Fruit fly (Drosophila melanogaster) whole organism, embryonic: ENCODE data around the gene Argk1.

Experiments used
- Abd-B ChIP-seq: fragments of 200-800 bp; sonication (Bioruptor generic); optimal IDR thresholded peaks from 2 replicates; lab custom pipeline; 2018; ENCODE audit warnings: missing biosample characterization, mild to moderate bottlenecking, missing genetic modification characterization, moderate library complexity
- Ada2b ChIP-seq: fragments of 200-800 bp; sonication (Bioruptor generic); IDR thresholded peaks from 2 replicates; pipeline ENCODE4 v1.3.6; 2022; ENCODE audit warnings: missing biosample characterization, missing genetic modification characterization
- CG1024 ChIP-seq: fragments of 200-800 bp; sonication (Bioruptor generic); IDR thresholded peaks from 2 replicates; pipeline ENCODE4 v1.3.6; 2022; ENCODE audit warnings: missing biosample characterization, missing genetic modification characterization
- CG10267 ChIP-seq: fragments of 200-800 bp; sonication (Bioruptor generic); optimal IDR thresholded peaks from 2 replicates; lab custom pipeline; 2018; ENCODE audit warnings: missing biosample characterization, mild to moderate bottlenecking, missing genetic modification characterization, moderate library complexity
- CG11504 ChIP-seq: fragments of 200-800 bp; sonication (Bioruptor generic); optimal IDR thresholded peaks from 3 replicates; lab custom pipeline; 2019; ENCODE audit warnings: missing biosample characterization, mild to moderate bottlenecking, missing genetic modification characterization, moderate library complexity
- CG12391 ChIP-seq: fragments of 200-800 bp; sonication (Bioruptor generic); optimal IDR thresholded peaks from 3 replicates; lab custom pipeline; 2018; ENCODE audit warnings: missing biosample characterization, mild to moderate bottlenecking, missing genetic modification characterization, moderate library complexity
- CG13775 ChIP-seq: fragments of 200-800 bp; sonication (Bioruptor generic); optimal IDR thresholded peaks from 3 replicates; lab custom pipeline; 2017; ENCODE audit warnings: missing biosample characterization, mild to moderate bottlenecking, missing genetic modification characterization
- CG13894 ChIP-seq: fragments of 200-800 bp; sonication (Bioruptor generic); optimal IDR thresholded peaks from 3 replicates; lab custom pipeline; 2018; ENCODE audit warnings: missing biosample characterization, mild to moderate bottlenecking, missing genetic modification characterization, moderate library complexity
- CG14050 ChIP-seq: fragments of 200-800 bp; sonication (Bioruptor generic); IDR thresholded peaks from 3 replicates; pipeline ENCODE4 v1.3.6; 2022; ENCODE audit warnings: missing biosample characterization, missing genetic modification characterization
- CG16815 ChIP-seq: fragments of 200-800 bp; sonication (Bioruptor generic); optimal IDR thresholded peaks from 3 replicates; lab custom pipeline; 2017; ENCODE audit warnings: missing biosample characterization, mild to moderate bottlenecking, missing genetic modification characterization
- CG17328 ChIP-seq: fragments of 200-800 bp; sonication (Bioruptor generic); IDR thresholded peaks from 2 replicates; pipeline ENCODE4 v1.3.6; 2022; ENCODE audit warnings: missing biosample characterization, missing genetic modification characterization
- CG18599 ChIP-seq: fragments of 200-800 bp; sonication (Bioruptor generic); optimal IDR thresholded peaks from 3 replicates; lab custom pipeline; 2017; ENCODE audit warnings: missing biosample characterization, missing genetic modification characterization, mild to moderate bottlenecking, moderate library complexity, missing genetic modification reagents
- CG2678 ChIP-seq: fragments of 200-800 bp; sonication (Bioruptor generic); optimal IDR thresholded peaks from 3 replicates; lab custom pipeline; 2019; ENCODE audit warnings: missing biosample characterization, mild to moderate bottlenecking, missing genetic modification characterization, moderate library complexity
- CG30020 ChIP-seq: fragments of 200-800 bp; optimal IDR thresholded peaks from 2 replicates; lab custom pipeline; 2019; ENCODE audit warnings: missing biosample characterization, mild to moderate bottlenecking, missing genetic modification characterization, moderate library complexity
- CG32767 ChIP-seq: fragments of 200-800 bp; sonication (Bioruptor generic); IDR thresholded peaks from 2 replicates; pipeline ENCODE4 v1.3.6; 2022; ENCODE audit warnings: missing biosample characterization, missing genetic modification characterization
- CG3847 ChIP-seq: fragments of 200-800 bp; sonication (Bioruptor generic); IDR thresholded peaks from 2 replicates; pipeline ENCODE4 v1.3.6; 2022; ENCODE audit warnings: missing biosample characterization, missing genetic modification characterization
- CG3995 ChIP-seq: fragments of 200-800 bp; sonication (Bioruptor generic); optimal IDR thresholded peaks from 3 replicates; lab custom pipeline; 2016; ENCODE audit warnings: missing biosample characterization, missing genetic modification characterization
- CG6813 ChIP-seq: fragments of 200-800 bp; sonication (Bioruptor generic); optimal IDR thresholded peaks from 2 replicates; lab custom pipeline; 2017; ENCODE audit warnings: missing biosample characterization, missing genetic modification characterization, mild to moderate bottlenecking, moderate library complexity, missing genetic modification reagents
- CG8290 ChIP-seq, 3 experiments: fragments of 200-800 bp; sonication (Bioruptor generic); optimal IDR thresholded peaks; 2 replicates each; lab custom pipeline; 2016 to 2019; ENCODE audit warnings: missing biosample characterization in 3 of 3, missing genetic modification characterization in 3 of 3, mild to moderate bottlenecking in 2 of 3, moderate library complexity in 1 of 3
- CG8359 ChIP-seq: fragments of 200-800 bp; sonication (Bioruptor generic); optimal IDR thresholded peaks from 2 replicates; lab custom pipeline; 2017; ENCODE audit warnings: missing biosample characterization, mild to moderate bottlenecking, missing genetic modification characterization, borderline replicate concordance
- CG8478 ChIP-seq: fragments of >200 bp; optimal IDR thresholded peaks from 2 replicates; lab custom pipeline; 2018
- CoRest ChIP-seq: fragments of 200-800 bp; sonication (Bioruptor generic); optimal IDR thresholded peaks from 3 replicates; lab custom pipeline; 2018; ENCODE audit warnings: missing biosample characterization, mild to moderate bottlenecking, missing genetic modification characterization, moderate library complexity
- Deaf1 ChIP-seq: fragments of 200-800 bp; optimal IDR thresholded peaks from 3 replicates; lab custom pipeline; 2019; ENCODE audit warnings: missing biosample characterization, mild to moderate bottlenecking, missing genetic modification characterization, moderate library complexity
- Fer1 ChIP-seq: fragments of 200-800 bp; sonication (Bioruptor generic); optimal IDR thresholded peaks from 2 replicates; lab custom pipeline; 2017; ENCODE audit warnings: missing biosample characterization, mild to moderate bottlenecking, missing genetic modification characterization
- Hmr ChIP-seq: fragments of 200-800 bp; sonication (Bioruptor generic); optimal IDR thresholded peaks from 3 replicates; lab custom pipeline; 2017; ENCODE audit warnings: mild to moderate bottlenecking, missing biosample characterization, missing genetic modification reagents, missing genetic modification characterization
- Max ChIP-seq: fragments of 200-800 bp; sonication (Bioruptor generic); optimal IDR thresholded peaks from 2 replicates; lab custom pipeline; 2016; ENCODE audit warnings: missing biosample characterization, mild to moderate bottlenecking, missing genetic modification characterization
- Nf-YA ChIP-seq: fragments of 200-800 bp; sonication (Bioruptor generic); IDR thresholded peaks from 2 replicates; pipeline ENCODE4 v1.3.6; 2022; ENCODE audit warnings: missing biosample characterization, missing genetic modification characterization
- Oli ChIP-seq: fragments of 200-800 bp; sonication (Bioruptor generic); optimal IDR thresholded peaks from 2 replicates; lab custom pipeline; 2018; ENCODE audit warnings: missing biosample characterization, mild to moderate bottlenecking, missing genetic modification characterization, moderate library complexity
- Sry-δ ChIP-seq: fragments of 200-800 bp; sonication (Bioruptor generic); optimal IDR thresholded peaks from 2 replicates; lab custom pipeline; 2016; ENCODE audit warnings: missing biosample characterization, missing genetic modification characterization
- amos ChIP-seq: fragments of 200-800 bp; sonication (Bioruptor generic); IDR thresholded peaks from 2 replicates; pipeline ENCODE4 v1.3.6; 2022; ENCODE audit warnings: missing biosample characterization, missing genetic modification characterization; ENCODE audit not compliant: partially characterized antibody
- croc ChIP-seq: fragments of 200-800 bp; sonication (Bioruptor generic); conservative IDR thresholded peaks from 3 replicates; pipeline ENCODE4 v1.3.6; 2022; ENCODE audit warnings: missing biosample characterization, missing genetic modification characterization
- cwo ChIP-seq: fragments of 200-800 bp; sonication (Bioruptor generic); optimal IDR thresholded peaks from 3 replicates; lab custom pipeline; 2017; ENCODE audit warnings: missing biosample characterization, missing genetic modification characterization, mild to moderate bottlenecking, moderate library complexity, missing genetic modification reagents
- dpn ChIP-seq, 2 experiments: fragments of 200-800 bp; sonication (Bioruptor generic); optimal IDR thresholded peaks; 3 replicates each; lab custom pipeline; 2016; ENCODE audit warnings: missing biosample characterization in 2 of 2, missing genetic modification characterization in 2 of 2
- ems ChIP-seq: fragments of 200-800 bp; sonication (Bioruptor generic); optimal IDR thresholded peaks from 3 replicates; lab custom pipeline; 2016; ENCODE audit warnings: missing biosample characterization, missing genetic modification characterization
- eyg ChIP-seq: fragments of 200-800 bp; sonication (Bioruptor generic); optimal IDR thresholded peaks from 3 replicates; lab custom pipeline; 2016; ENCODE audit warnings: missing biosample characterization, missing genetic modification characterization
- hb ChIP-seq: fragments of 200-800 bp; sonication (Bioruptor generic); IDR thresholded peaks from 3 replicates; pipeline ENCODE4 v1.3.6; 2022; ENCODE audit warnings: missing biosample characterization, missing genetic modification characterization; ENCODE audit not compliant: partially characterized antibody
- her ChIP-seq: fragments of 200-800 bp; sonication (Bioruptor generic); optimal IDR thresholded peaks from 2 replicates; lab custom pipeline; 2016; ENCODE audit warnings: missing biosample characterization, missing genetic modification characterization
- hkb ChIP-seq, 2 experiments: fragments of 200-800 bp in 1 of 2; fragments of >200 bp in 1 of 2; sonication (Bioruptor generic) in 1 of 2; IDR thresholded peaks in 1 of 2; optimal IDR thresholded peaks in 1 of 2; 2 replicates each; pipeline versions ENCODE4 v1.3.6 to Lab custom; 2017 to 2022; ENCODE audit warnings: missing biosample characterization in 1 of 2, missing genetic modification characterization in 1 of 2
- kah ChIP-seq: fragments of 200-800 bp; sonication (Bioruptor generic); optimal IDR thresholded peaks from 2 replicates; lab custom pipeline; 2018; ENCODE audit warnings: missing biosample characterization, mild to moderate bottlenecking, missing genetic modification characterization
- klu ChIP-seq: fragments of 200-800 bp; sonication (Bioruptor generic); IDR thresholded peaks from 2 replicates; pipeline ENCODE4 v1.3.6; 2022; ENCODE audit warnings: missing biosample characterization, missing genetic modification characterization
- nerfin-1 ChIP-seq: fragments of 200-800 bp; sonication (Bioruptor generic); optimal IDR thresholded peaks from 3 replicates; lab custom pipeline; 2019; ENCODE audit warnings: missing biosample characterization, mild to moderate bottlenecking, missing genetic modification characterization, moderate library complexity
- pros ChIP-seq: fragments of 200-800 bp; sonication (Bioruptor generic); optimal IDR thresholded peaks from 3 replicates; lab custom pipeline; 2019; ENCODE audit warnings: missing biosample characterization, mild to moderate bottlenecking, missing genetic modification characterization, moderate library complexity
- ranshi ChIP-seq: fragments of 200-800 bp; sonication (Bioruptor generic); IDR thresholded peaks from 2 replicates; pipeline ENCODE4 v1.3.6; 2022; ENCODE audit warnings: missing biosample characterization, missing genetic modification characterization
- scrt ChIP-seq: fragments of 200-800 bp; sonication (Bioruptor generic); optimal IDR thresholded peaks from 2 replicates; lab custom pipeline; 2018; ENCODE audit warnings: missing biosample characterization, mild to moderate bottlenecking, missing genetic modification characterization, moderate library complexity
- sd ChIP-seq: fragments of 200-800 bp; sonication (Bioruptor generic); optimal IDR thresholded peaks from 3 replicates; lab custom pipeline; 2018; ENCODE audit warnings: missing biosample characterization, mild to moderate bottlenecking, missing genetic modification characterization, moderate library complexity
- shn ChIP-seq: fragments of 200-800 bp; sonication (Bioruptor generic); optimal IDR thresholded peaks from 3 replicates; lab custom pipeline; 2016; ENCODE audit warnings: missing biosample characterization, missing genetic modification characterization
- slbo ChIP-seq: fragments of 200-800 bp; sonication (Bioruptor generic); IDR thresholded peaks from 2 replicates; pipeline ENCODE4 v1.3.6; 2022; ENCODE audit warnings: missing biosample characterization, missing genetic modification characterization
- tap ChIP-seq: fragments of 200-800 bp; optimal IDR thresholded peaks from 3 replicates; lab custom pipeline; 2019; ENCODE audit warnings: missing biosample characterization, mild to moderate bottlenecking, missing genetic modification characterization, moderate library complexity
- z ChIP-seq: fragments of 200-800 bp; sonication (Bioruptor generic); IDR thresholded peaks from 3 replicates; pipeline ENCODE4 v1.3.6; 2022; ENCODE audit warnings: missing biosample characterization, missing genetic modification characterization
- zfh1 ChIP-seq: fragments of 200-800 bp; sonication (Bioruptor generic); IDR thresholded peaks from 3 replicates; pipeline ENCODE4 v1.3.6; 2022; ENCODE audit warnings: missing biosample characterization, missing genetic modification characterization
- zfh2 ChIP-seq: fragments of 200-800 bp; sonication (Bioruptor generic); optimal IDR thresholded peaks from 2 replicates; lab custom pipeline; 2016; ENCODE audit warnings: missing biosample characterization, missing genetic modification characterization

Argk1 gene

DNA sequence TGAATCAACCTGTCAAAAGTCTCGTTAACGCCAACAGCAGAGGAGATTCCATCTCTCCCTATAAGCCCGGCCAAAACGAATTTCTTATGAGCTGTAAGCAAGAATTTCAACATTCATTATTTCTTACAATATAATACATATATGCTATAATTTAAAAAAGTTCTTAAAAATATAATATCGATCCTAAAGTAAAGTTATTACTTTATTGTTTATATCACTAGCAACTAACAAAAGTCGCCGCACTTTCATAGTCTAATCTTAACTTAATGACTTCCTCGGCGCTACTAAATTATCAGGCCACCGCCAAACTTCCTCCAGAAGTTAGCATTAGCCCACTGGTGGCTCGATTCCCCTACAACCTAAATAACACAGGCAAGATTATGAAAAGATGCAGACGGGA is 32.3 kb downstream of the Argk1 start:
- TF ChIP-seq CG8359 (GFP tag; lab: Kevin White, UChicago) (no peak), Ada2b (GFP tag; lab: Robert Waterston, UW) (no peak), CG30020 (tag; lab: Kevin White, UChicago) (no peak), Sry-δ (GFP tag; lab: Kevin White, UChicago) (no peak), Hmr (GFP tag; lab: Kevin White, UChicago) (no peak), Max (GFP tag; lab: Kevin White, UChicago) (no peak), CG16815 (GFP tag; lab: Kevin White, UChicago) (no peak), Fer1 (no peak), zfh1 (GFP tag; lab: Robert Waterston, UW) (no peak), croc (GFP tag; lab: Robert Waterston, UW) (peak; percentile 28; the same call in 1 of the 3 replicates), cwo (GFP tag; lab: Kevin White, UChicago) (no peak), Oli (tag; lab: Kevin White, UChicago) (peak; percentile 38), Abd-B (GFP tag; lab: Kevin White, UChicago) (peak; percentile 15), CG11504 (peak; percentile 60), nerfin-1 (tag; lab: Kevin White, UChicago) (no peak), hkb (optimal IDR thresholded peaks at IDR 0.05; lab: Kevin White, UChicago) (no peak), hkb (GFP tag; IDR thresholded peaks at IDR 0.05; lab: Robert Waterston, UW) (no peak), kah (GFP tag; lab: Kevin White, UChicago) (no peak), CG18599 (GFP tag; lab: Kevin White, UChicago) (no peak), klu (GFP tag; lab: Robert Waterston, UW) (no peak), eyg (GFP tag; lab: Kevin White, UChicago) (no peak), CG6813 (GFP tag; lab: Kevin White, UChicago) (no peak), Nf-YA (GFP tag; lab: Robert Waterston, UW) (no peak), ems (GFP tag; lab: Kevin White, UChicago) (no peak), hb (GFP tag; lab: Robert Waterston, UW) (no peak), CG17328 (GFP tag; lab: Robert Waterston, UW) (no peak), CG3995 (no peak), CG3847 (no peak), CG1024 (GFP tag; lab: Robert Waterston, UW) (no peak), amos (no peak), CG12391 (tag; lab: Kevin White, UChicago) (no peak), tap (tag; lab: Kevin White, UChicago) (no peak), CG8290 (GFP tag; optimal IDR thresholded peaks at IDR 0.05; lab: Kevin White, UChicago) (no peak), CG8290 (tag; optimal IDR thresholded peaks at IDR 0.05; lab: Kevin White, UChicago) (no peak), pros (GFP tag; lab: Kevin White, UChicago) (no peak), sd (tag; lab: Kevin White, UChicago) (no peak), CG14050 (GFP tag; lab: Robert Waterston, UW) (no peak), Deaf1 (no peak), CG8478 (no peak), CG13775 (GFP tag; lab: Kevin White, UChicago) (no peak), zfh2 (GFP tag; lab: Kevin White, UChicago) (no peak), CoRest (tag; lab: Kevin White, UChicago) (peak; percentile 42), z (GFP tag; lab: Robert Waterston, UW) (no peak), CG32767 (GFP tag; lab: Robert Waterston, UW) (no peak), her (GFP tag; lab: Kevin White, UChicago) (no peak), CG13894 (tag; lab: Kevin White, UChicago) (no peak), slbo (GFP tag; lab: Robert Waterston, UW) (no peak), ranshi (GFP tag; lab: Robert Waterston, UW) (no peak), scrt (GFP tag; lab: Kevin White, UChicago) (no peak), CG2678 (peak; percentile 42), CG10267 (tag; lab: Kevin White, UChicago) (no peak), dpn (GFP tag; optimal IDR thresholded peaks at IDR 0.05; lab: Kevin White, UChicago) (no peak), shn (GFP tag; lab: Kevin White, UChicago) (no peak)
